Fruit fly (Drosophila melanogaster) whole organism, embryonic: Measurements from ENCODE around the gene CG12702.

ENCODE experiments used
- ATbp ChIP-seq: fragments of 200-800 bp; sonication (Bioruptor generic); optimal IDR thresholded peaks from 2 replicates; lab custom pipeline; 2017; ENCODE audit warnings: missing biosample characterization, mild to moderate bottlenecking, missing genetic modification characterization, missing genetic modification reagents
- Adf1 ChIP-seq: fragments of 200-800 bp; sonication (Bioruptor generic); IDR thresholded peaks from 2 replicates; pipeline ENCODE4 v1.3.6; 2022; ENCODE audit warnings: missing biosample characterization, missing genetic modification characterization
- Aef1 ChIP-seq: fragments of 200-800 bp; sonication (Bioruptor generic); IDR thresholded peaks from 3 replicates; pipeline ENCODE4 v1.3.6; 2022; ENCODE audit warnings: missing biosample characterization, missing genetic modification characterization
- Bdp1 ChIP-seq: fragments of 200-800 bp; sonication (Bioruptor generic); optimal IDR thresholded peaks from 3 replicates; lab custom pipeline; 2016; ENCODE audit warnings: missing biosample characterization, missing genetic modification characterization
- CG10543 ChIP-seq: fragments of 200-800 bp; sonication (Bioruptor generic); optimal IDR thresholded peaks from 3 replicates; lab custom pipeline; 2017; ENCODE audit warnings: missing biosample characterization, mild to moderate bottlenecking, missing genetic modification characterization, moderate library complexity
- CG11504 ChIP-seq: fragments of 200-800 bp; sonication (Bioruptor generic); optimal IDR thresholded peaks from 3 replicates; lab custom pipeline; 2019; ENCODE audit warnings: missing biosample characterization, mild to moderate bottlenecking, missing genetic modification characterization, moderate library complexity
- CG14441 ChIP-seq: fragments of 200-800 bp; sonication (Bioruptor generic); IDR thresholded peaks from 2 replicates; pipeline ENCODE4 v1.3.6; 2022; ENCODE audit warnings: missing biosample characterization, missing genetic modification characterization
- CG15479 ChIP-seq: fragments of 200-800 bp; sonication (Bioruptor generic); optimal IDR thresholded peaks from 3 replicates; lab custom pipeline; 2019; ENCODE audit warnings: missing biosample characterization, mild to moderate bottlenecking, missing genetic modification characterization, moderate library complexity
- CG1647 ChIP-seq: fragments of 200-800 bp; sonication (Bioruptor generic); optimal IDR thresholded peaks from 3 replicates; lab custom pipeline; 2016; ENCODE audit warnings: missing biosample characterization, missing genetic modification characterization
- CG1832 ChIP-seq: fragments of 200-800 bp; sonication (Bioruptor generic); optimal IDR thresholded peaks from 2 replicates; lab custom pipeline; 2017; ENCODE audit warnings: missing biosample characterization, mild to moderate bottlenecking, missing genetic modification characterization, inconsistent platforms
- CG18764 ChIP-seq: fragments of 200-800 bp; sonication (Bioruptor generic); optimal IDR thresholded peaks from 3 replicates; lab custom pipeline; 2016; ENCODE audit warnings: missing biosample characterization, missing genetic modification characterization
- CG2199 ChIP-seq: fragments of 200-800 bp; sonication (Bioruptor generic); IDR thresholded peaks from 3 replicates; pipeline ENCODE4 v1.3.6; 2022; ENCODE audit warnings: missing biosample characterization, missing genetic modification characterization
- CG3163 ChIP-seq: fragments of 200-800 bp; sonication (Bioruptor generic); optimal IDR thresholded peaks from 3 replicates; lab custom pipeline; 2016; ENCODE audit warnings: missing biosample characterization, missing genetic modification characterization
- CG4360 ChIP-seq: fragments of 200-800 bp; sonication (Bioruptor generic); IDR thresholded peaks from 2 replicates; pipeline ENCODE4 v1.3.6; 2022; ENCODE audit warnings: missing biosample characterization, missing genetic modification characterization
- CG6175 ChIP-seq: fragments of 200-800 bp; sonication (Bioruptor generic); IDR thresholded peaks from 3 replicates; pipeline ENCODE4 v1.3.6; 2022; ENCODE audit warnings: missing biosample characterization, missing genetic modification characterization
- CG7271 ChIP-seq: fragments of 200-800 bp; sonication (Bioruptor generic); optimal IDR thresholded peaks from 2 replicates; lab custom pipeline; 2018; ENCODE audit warnings: missing biosample characterization, mild to moderate bottlenecking, missing genetic modification characterization, moderate library complexity
- CG7786 ChIP-seq: fragments of 200-800 bp; sonication (Bioruptor generic); optimal IDR thresholded peaks from 2 replicates; lab custom pipeline; 2016; ENCODE audit warnings: missing biosample characterization, missing genetic modification characterization
- CG9932 ChIP-seq: fragments of 200-800 bp; sonication (Bioruptor generic); IDR thresholded peaks from 2 replicates; pipeline ENCODE4 v1.3.6; 2022; ENCODE audit warnings: missing biosample characterization, missing genetic modification characterization
- Deaf1 ChIP-seq: fragments of 200-800 bp; optimal IDR thresholded peaks from 3 replicates; lab custom pipeline; 2019; ENCODE audit warnings: missing biosample characterization, mild to moderate bottlenecking, missing genetic modification characterization, moderate library complexity
- HLH54F ChIP-seq: fragments of 200-800 bp; sonication (Bioruptor generic); optimal IDR thresholded peaks from 3 replicates; lab custom pipeline; 2016; ENCODE audit warnings: missing biosample characterization, missing genetic modification characterization
- Mad ChIP-seq: fragments of 200-800 bp; sonication (Bioruptor generic); optimal IDR thresholded peaks from 2 replicates; lab custom pipeline; 2016; ENCODE audit warnings: missing biosample characterization, missing genetic modification characterization
- Med ChIP-seq: fragments of 200-800 bp; sonication (Bioruptor generic); peaks from one replicate; lab custom pipeline; 2016; ENCODE audit warnings: missing biosample characterization, missing genetic modification characterization, mild to moderate bottlenecking, inconsistent platforms, moderate library complexity
- Mes4 ChIP-seq: fragments of 200-800 bp; sonication (Bioruptor generic); optimal IDR thresholded peaks from 2 replicates; lab custom pipeline; 2016; ENCODE audit warnings: missing biosample characterization, missing genetic modification characterization
- NFAT ChIP-seq: fragments of 200-800 bp; sonication (Bioruptor generic); IDR thresholded peaks from 2 replicates; pipeline ENCODE4 v1.3.6; 2022; ENCODE audit warnings: missing biosample characterization, missing genetic modification characterization
- Optix ChIP-seq: fragments of 200-800 bp; sonication (Bioruptor generic); IDR thresholded peaks from 3 replicates; pipeline ENCODE4 v1.3.6; 2022; ENCODE audit warnings: missing biosample characterization, missing genetic modification characterization
- Rfx ChIP-seq: fragments of 200-800 bp; sonication (Bioruptor generic); IDR thresholded peaks from 2 replicates; pipeline ENCODE4 v1.3.6; 2022; ENCODE audit warnings: missing biosample characterization, missing genetic modification characterization
- Usf ChIP-seq: fragments of 200-800 bp; sonication (Bioruptor generic); optimal IDR thresholded peaks from 2 replicates; lab custom pipeline; 2017; ENCODE audit warnings: missing genotype, missing biosample characterization, missing genetic modification characterization
- cg ChIP-seq: fragments of 200-800 bp; sonication (Bioruptor generic); optimal IDR thresholded peaks from 3 replicates; lab custom pipeline; 2019; ENCODE audit warnings: missing biosample characterization, mild to moderate bottlenecking, missing genetic modification characterization, moderate library complexity
- chinmo ChIP-seq: fragments of 200-800 bp; sonication (Bioruptor generic); IDR thresholded peaks from 4 replicates; pipeline ENCODE4 v1.3.6; 2022; ENCODE audit warnings: missing biosample characterization, missing genetic modification characterization; ENCODE audit not compliant: partially characterized antibody
- crc ChIP-seq: fragments of 200-800 bp; sonication (Bioruptor generic); optimal IDR thresholded peaks from 2 replicates; lab custom pipeline; 2016; ENCODE audit warnings: missing biosample characterization, missing genetic modification characterization
- crol ChIP-seq: fragments of 200-800 bp; sonication (Bioruptor generic); IDR thresholded peaks from 2 replicates; pipeline ENCODE4 v1.3.6; 2022; ENCODE audit warnings: missing biosample characterization, missing genetic modification characterization
- dpn ChIP-seq, 2 experiments: fragments of 200-800 bp; sonication (Bioruptor generic); optimal IDR thresholded peaks; 3 replicates each; lab custom pipeline; 2016; ENCODE audit warnings: missing biosample characterization in 2 of 2, missing genetic modification characterization in 2 of 2
- gcm2 ChIP-seq: fragments of 200-800 bp; sonication (Bioruptor generic); optimal IDR thresholded peaks from 2 replicates; lab custom pipeline; 2016; ENCODE audit warnings: missing biosample characterization, missing genetic modification characterization
- gsb ChIP-seq: fragments of 200-800 bp; sonication (Bioruptor generic); IDR thresholded peaks from 2 replicates; pipeline ENCODE4 v1.3.6; 2022; ENCODE audit warnings: missing biosample characterization, missing genetic modification characterization
- h ChIP-seq: fragments of >200 bp; optimal IDR thresholded peaks from 2 replicates; lab custom pipeline; 2017
- kni ChIP-seq: fragments of 200-800 bp; sonication (Bioruptor generic); optimal IDR thresholded peaks from 3 replicates; lab custom pipeline; 2017; ENCODE audit warnings: mild to moderate bottlenecking, missing biosample characterization, missing genetic modification reagents, missing genetic modification characterization
- pros ChIP-seq: fragments of 200-800 bp; sonication (Bioruptor generic); optimal IDR thresholded peaks from 3 replicates; lab custom pipeline; 2019; ENCODE audit warnings: missing biosample characterization, mild to moderate bottlenecking, missing genetic modification characterization, moderate library complexity
- psq ChIP-seq: fragments of 200-800 bp; sonication (Bioruptor generic); optimal IDR thresholded peaks from 2 replicates; lab custom pipeline; 2017; ENCODE audit warnings: missing biosample characterization, missing genetic modification characterization
- run ChIP-seq: fragments of 200-800 bp; sonication (Bioruptor generic); optimal IDR thresholded peaks from 3 replicates; lab custom pipeline; 2018; ENCODE audit warnings: missing biosample characterization, mild to moderate bottlenecking, missing genetic modification characterization
- schlank ChIP-seq: fragments of 200-800 bp; sonication (Bioruptor generic); optimal IDR thresholded peaks from 2 replicates; lab custom pipeline; 2018; ENCODE audit warnings: missing biosample characterization, mild to moderate bottlenecking, missing genetic modification characterization
- sens ChIP-seq: fragments of 200-800 bp; sonication (Bioruptor generic); peaks from one replicate; lab custom pipeline; 2016; ENCODE audit warnings: missing biosample characterization, missing genetic modification characterization
- sna ChIP-seq: fragments of 200-800 bp; sonication (Bioruptor generic); IDR thresholded peaks from 2 replicates; pipeline ENCODE4 v1.3.6; 2022; ENCODE audit warnings: missing biosample characterization, missing genetic modification characterization; ENCODE audit not compliant: partially characterized antibody
- tll ChIP-seq, 2 experiments: fragments of 200-800 bp in 1 of 2; fragments of >200 bp in 1 of 2; sonication (Bioruptor generic) in 1 of 2; optimal IDR thresholded peaks; 2 replicates each; lab custom pipeline; 2017 to 2019; ENCODE audit warnings: missing biosample characterization in 2 of 2, missing genetic modification characterization in 2 of 2, mild to moderate bottlenecking in 1 of 2, moderate library complexity in 1 of 2
- twi ChIP-seq: fragments of 200-800 bp; optimal IDR thresholded peaks from 2 replicates; lab custom pipeline; 2019; ENCODE audit warnings: missing biosample characterization, mild to moderate bottlenecking, missing genetic modification characterization, moderate library complexity
- wek ChIP-seq: fragments of 200-800 bp; sonication (Bioruptor generic); optimal IDR thresholded peaks from 3 replicates; lab custom pipeline; 2018; ENCODE audit warnings: missing biosample characterization, mild to moderate bottlenecking, missing genetic modification characterization, moderate library complexity
- z ChIP-seq: fragments of 200-800 bp; sonication (Bioruptor generic); IDR thresholded peaks from 3 replicates; pipeline ENCODE4 v1.3.6; 2022; ENCODE audit warnings: missing biosample characterization, missing genetic modification characterization
- zfh2 ChIP-seq: fragments of 200-800 bp; sonication (Bioruptor generic); optimal IDR thresholded peaks from 2 replicates; lab custom pipeline; 2016; ENCODE audit warnings: missing biosample characterization, missing genetic modification characterization

Gene CG12702

DNA sequence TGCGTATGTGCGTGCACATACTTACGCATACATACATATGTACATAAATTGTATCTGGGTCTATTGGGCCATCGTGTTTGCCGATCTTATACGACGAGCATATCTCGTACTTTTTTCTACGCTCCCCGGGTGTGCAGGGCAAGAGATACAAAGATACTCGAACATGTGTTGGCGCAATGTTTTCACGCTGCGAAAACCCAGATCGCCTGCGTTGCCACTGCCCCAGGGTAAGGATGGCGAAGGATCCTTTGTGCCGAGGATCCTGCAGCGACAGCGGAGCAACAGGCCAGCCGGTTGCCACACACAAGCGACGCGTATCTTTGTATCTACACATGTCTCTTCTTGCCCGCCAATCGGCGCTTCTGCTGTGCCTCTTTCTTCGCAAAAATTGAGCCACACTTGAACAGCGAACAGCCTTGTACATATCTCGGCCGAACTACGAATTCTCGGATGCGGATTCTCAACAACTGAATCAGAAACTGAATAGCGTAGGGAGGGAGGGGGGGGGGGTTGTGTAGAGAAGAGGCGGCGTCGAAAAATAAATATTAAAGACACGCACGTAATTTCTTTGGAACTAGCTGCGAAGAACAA lies 10.5 kb upstream of the CG12702 start (continued):
- TF ChIP-seq Deaf1 (tag; lab: Kevin White, UChicago) (peak; percentile 21), gcm2 (GFP tag; lab: Kevin White, UChicago) (no peak), Bdp1 (GFP tag; lab: Kevin White, UChicago) (no peak), Med (GFP tag; lab: Kevin White, UChicago) (peak; percentile 32), wek (GFP tag; lab: Kevin White, UChicago) (no peak), schlank (tag; lab: Kevin White, UChicago) (no peak), CG3163 (GFP tag; lab: Kevin White, UChicago) (no peak), tll (GFP tag; optimal IDR thresholded peaks at IDR 0.05; lab: Kevin White, UChicago) (no peak), Mes4 (no peak), z (GFP tag; lab: Robert Waterston, UW) (no peak), NFAT (GFP tag; lab: Robert Waterston, UW) (no peak), CG7271 (no peak), zfh2 (GFP tag; lab: Kevin White, UChicago) (no peak), pros (GFP tag; lab: Kevin White, UChicago) (peak; percentile 23), CG14441 (no peak), CG2199 (no peak), crc (GFP tag; lab: Kevin White, UChicago) (no peak), HLH54F (no peak), Usf (GFP tag; lab: Kevin White, UChicago) (no peak), dpn (GFP tag; optimal IDR thresholded peaks at IDR 0.05; lab: Kevin White, UChicago) (no peak), CG7786 (GFP tag; lab: Kevin White, UChicago) (no peak), CG10543 (GFP tag; lab: Kevin White, UChicago) (no peak), Optix (GFP tag; lab: Robert Waterston, UW) (no peak), run (tag; lab: Kevin White, UChicago) (no peak)

DNA sequence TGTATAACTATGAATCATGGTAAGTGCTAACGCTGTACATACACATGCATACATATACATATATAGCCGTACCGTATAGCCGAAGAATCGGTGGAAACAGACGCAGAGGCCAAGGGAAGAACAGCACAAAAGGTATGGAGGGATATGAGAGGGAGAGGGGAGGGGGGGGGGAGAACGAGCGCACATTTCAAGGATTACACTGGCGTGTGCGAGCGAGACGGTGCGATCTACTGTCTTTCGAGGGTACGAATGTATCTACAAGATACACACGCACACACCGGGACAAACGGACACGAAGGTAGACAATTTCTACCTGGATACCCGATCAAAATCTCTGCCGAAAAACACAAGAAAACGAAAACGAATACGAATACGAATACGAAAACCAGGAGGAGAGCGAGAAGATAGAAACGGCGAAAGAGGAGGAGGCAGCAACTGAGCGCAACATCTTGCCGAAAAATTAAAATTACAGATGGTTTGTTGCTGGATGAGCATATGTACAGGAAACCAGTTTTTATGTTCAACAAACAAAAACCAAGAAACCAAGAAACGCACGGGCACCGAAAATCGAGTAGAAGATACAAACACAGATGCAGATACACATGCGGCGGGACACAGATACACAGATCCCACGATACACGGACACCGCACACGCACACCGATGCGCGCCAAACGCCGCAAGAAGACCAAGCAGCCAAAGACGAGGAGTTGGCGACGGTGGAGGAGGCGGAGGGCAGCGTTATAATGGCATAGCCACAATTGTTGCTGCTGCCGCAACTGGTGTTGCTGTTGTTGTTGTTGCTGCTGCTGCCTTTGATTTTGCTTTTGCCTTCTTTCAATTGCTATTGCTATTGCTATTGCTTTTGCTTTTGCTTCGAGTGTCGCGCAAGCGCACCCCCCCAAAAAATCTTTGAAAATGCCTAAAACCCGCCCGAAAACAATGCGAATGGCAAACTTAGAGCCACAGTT lies 9.3 kb upstream of the CG12702 start:
- peak; percentile 50 for TF ChIP-seq CG11504 (tag; lab: Kevin White, UChicago)
- TF ChIP-seq Med (GFP tag; lab: Kevin White, UChicago): peak; percentile 24
- TF ChIP-seq kni (GFP tag; lab: Kevin White, UChicago): peak; percentile 54
- peak; percentile 77; the same call in 2 of the 3 replicates for TF ChIP-seq CG6175 (GFP tag; lab: Robert Waterston, UW)
- TF ChIP-seq Adf1: 0 out of 2 replicates have a peak, but pooled peaks have one; percentile 21
- TF ChIP-seq twi (tag; lab: Kevin White, UChicago): peak; percentile 89
- TF ChIP-seq crol (GFP tag; lab: Robert Waterston, UW): peak; percentile 92
- TF ChIP-seq Rfx (GFP tag; lab: Robert Waterston, UW): no peak
- no peak for TF ChIP-seq gsb (GFP tag; lab: Robert Waterston, UW)
- TF ChIP-seq pros (GFP tag; lab: Kevin White, UChicago): peak; percentile 93
- peak; percentile 64 for TF ChIP-seq CG15479 (GFP tag; lab: Kevin White, UChicago)
- no peak for TF ChIP-seq CG18764 (GFP tag; lab: Kevin White, UChicago)
- 0 out of 4 replicates have a peak, but pooled peaks have one; percentile 53 for TF ChIP-seq chinmo (GFP tag; lab: Robert Waterston, UW)
- no peak for TF ChIP-seq Mad
- 0 out of 2 replicates have a peak, but pooled peaks have one; percentile 12 for TF ChIP-seq sna (GFP tag; lab: Robert Waterston, UW)
- TF ChIP-seq CG9932: 0 out of 2 replicates have a peak, but pooled peaks have one; percentile 23
- TF ChIP-seq CG1647 (GFP tag; lab: Kevin White, UChicago): no peak
- peak; percentile 55 for TF ChIP-seq ATbp (GFP tag; lab: Kevin White, UChicago)
- TF ChIP-seq CG1832 (GFP tag; lab: Kevin White, UChicago): peak; percentile 49
- TF ChIP-seq sens (GFP tag; lab: Kevin White, UChicago): peak; percentile 20
- TF ChIP-seq Aef1 (GFP tag; lab: Robert Waterston, UW): 0 out of 3 replicates have a peak, but pooled peaks have one; percentile 13
- TF ChIP-seq CG4360 (GFP tag; lab: Robert Waterston, UW): peak; percentile 97
- TF ChIP-seq Deaf1 (tag; lab: Kevin White, UChicago): peak; percentile 44
- TF ChIP-seq cg (GFP tag; lab: Kevin White, UChicago): peak; percentile 77
- TF ChIP-seq h (lab: Kevin White, UChicago): no peak
- peak; percentile 79 for TF ChIP-seq psq (GFP tag; lab: Kevin White, UChicago)
